Fruit fly (Drosophila melanogaster) whole organism, wandering third instar larva: ENCODE data around the gene CG4594.
A peak's percentile ranks its signal among the peaks of the same experiment; 100 is the strongest.

ENCODE experiments used
- Abd-B ChIP-seq: fragments of >200 bp; optimal IDR thresholded peaks from 2 replicates; lab custom pipeline; 2017; ENCODE audit warnings: missing biosample characterization, missing genetic modification characterization
- CG32264 ChIP-seq: fragments of 200-800 bp; sonication (Bioruptor generic); optimal IDR thresholded peaks from 2 replicates; lab custom pipeline; 2016; ENCODE audit warnings: missing biosample characterization, missing genetic modification characterization
- CG9705 ChIP-seq: fragments of 200-800 bp; sonication (Bioruptor generic); optimal IDR thresholded peaks from 2 replicates; lab custom pipeline; 2018; ENCODE audit warnings: missing biosample characterization, mild to moderate bottlenecking, missing genetic modification characterization
- CrebA ChIP-seq: fragments of 200-800 bp; sonication (Bioruptor generic); optimal IDR thresholded peaks from 2 replicates; lab custom pipeline; 2016; ENCODE audit warnings: missing biosample characterization, mild to moderate bottlenecking, missing genetic modification characterization, borderline replicate concordance
- Dfd ChIP-seq: fragments of >200 bp; optimal IDR thresholded peaks from 2 replicates; lab custom pipeline; 2017; ENCODE audit warnings: missing biosample characterization, missing genetic modification characterization
- Dif ChIP-seq: fragments of 200-275, 200-300 bp; sonication (Bioruptor generic); optimal IDR thresholded peaks from 2 replicates; lab custom pipeline; 2018; ENCODE audit warnings: missing biosample characterization, missing genetic modification characterization; ENCODE audit not compliant: partially characterized antibody
- GATAd ChIP-seq: sonication (Bioruptor generic); optimal IDR thresholded peaks from 2 replicates; lab custom pipeline; 2016; ENCODE audit warnings: missing biosample characterization, missing genetic modification characterization
- HLH106 ChIP-seq: fragments of 200-800 bp; optimal IDR thresholded peaks from 3 replicates; lab custom pipeline; 2019; ENCODE audit warnings: missing biosample characterization, mild to moderate bottlenecking, missing genetic modification characterization, moderate library complexity
- Hnf4 ChIP-seq: fragments of 200-800 bp; sonication (Bioruptor generic); optimal IDR thresholded peaks from 2 replicates; lab custom pipeline; 2016; ENCODE audit warnings: missing biosample characterization, mild to moderate bottlenecking, missing genetic modification characterization
- Hr78 ChIP-seq: fragments of >200 bp; optimal IDR thresholded peaks from 2 replicates; lab custom pipeline; 2017; ENCODE audit warnings: missing biosample characterization, missing genetic modification characterization
- Hr83 ChIP-seq: fragments of 200-300 bp; sonication (Bioruptor generic); optimal IDR thresholded peaks from 2 replicates; lab custom pipeline; 2016; ENCODE audit warnings: missing biosample characterization, mild to moderate bottlenecking, missing genetic modification characterization, moderate library complexity; ENCODE audit not compliant: poor library complexity, severe bottlenecking
- Jra ChIP-seq: sonication (Bioruptor generic); optimal IDR thresholded peaks from 2 replicates; lab custom pipeline; 2016; ENCODE audit warnings: missing biosample characterization, missing genetic modification characterization
- Mio ChIP-seq: sonication (Bioruptor generic); optimal IDR thresholded peaks from 2 replicates; lab custom pipeline; 2016; ENCODE audit warnings: missing biosample characterization, missing genetic modification characterization
- Myc ChIP-seq: fragments of >200 bp; optimal IDR thresholded peaks from 2 replicates; lab custom pipeline; 2017
- N ChIP-seq: fragments of >200 bp; optimal IDR thresholded peaks from 2 replicates; lab custom pipeline; 2018; ENCODE audit warnings: missing biosample characterization, missing external identifiers, missing genetic modification characterization
- OdsH ChIP-seq: fragments of 200-800 bp; sonication (Bioruptor generic); optimal IDR thresholded peaks from 2 replicates; lab custom pipeline; 2016; ENCODE audit warnings: missing biosample characterization, mild to moderate bottlenecking, missing genetic modification characterization
- Rel ChIP-seq, 2 experiments: fragments of 200-800 bp; sonication (Bioruptor generic) in 1 of 2; optimal IDR thresholded peaks; 2 replicates in 1 of 2; 3 replicates in 1 of 2; lab custom pipeline; 2016 to 2019; ENCODE audit warnings: mild to moderate bottlenecking in 2 of 2, missing biosample characterization in 2 of 2, missing genetic modification characterization in 2 of 2, moderate library complexity in 1 of 2
- Sp1 ChIP-seq: fragments of 200-800 bp; sonication (Bioruptor generic); optimal IDR thresholded peaks from 3 replicates; lab custom pipeline; 2019; ENCODE audit warnings: missing biosample characterization, mild to moderate bottlenecking, missing genetic modification characterization, moderate library complexity
- Vsx2 ChIP-seq: fragments of 200-300, 225-300 bp; sonication (Bioruptor generic); optimal IDR thresholded peaks from 2 replicates; lab custom pipeline; 2018; ENCODE audit warnings: missing biosample characterization, missing genetic modification characterization; ENCODE audit not compliant: partially characterized antibody
- br ChIP-seq: fragments of 200-800 bp; sonication (Bioruptor generic); optimal IDR thresholded peaks from 2 replicates; lab custom pipeline; 2016; ENCODE audit warnings: missing biosample characterization, missing genetic modification characterization
- brk ChIP-seq: fragments of 200-800 bp; sonication (Bioruptor generic); optimal IDR thresholded peaks from 2 replicates; lab custom pipeline; 2016; ENCODE audit warnings: missing biosample characterization, mild to moderate bottlenecking, missing genetic modification characterization
- dl ChIP-seq, 2 experiments: fragments of 175-275, 200-275 bp in 1 of 2; fragments of 200-275 bp in 1 of 2; sonication (Bioruptor generic); optimal IDR thresholded peaks; lab custom pipeline; 2018; ENCODE audit warnings: mild to moderate bottlenecking in 2 of 2, missing biosample characterization in 2 of 2, missing genetic modification characterization in 2 of 2, moderate library complexity in 2 of 2; ENCODE audit not compliant: partially characterized antibody in 2 of 2, insufficient read depth in 1 of 2
- dmrt93B ChIP-seq: fragments of 200-800 bp; sonication (Bioruptor generic); optimal IDR thresholded peaks from 2 replicates; lab custom pipeline; 2018; ENCODE audit warnings: missing biosample characterization, mild to moderate bottlenecking, missing genetic modification characterization
- dsf ChIP-seq: sonication (Bioruptor generic); optimal IDR thresholded peaks from 2 replicates; lab custom pipeline; 2016; ENCODE audit warnings: missing biosample characterization, missing genetic modification characterization, borderline replicate concordance
- ey ChIP-seq: fragments of 200-800 bp; sonication (Bioruptor generic); optimal IDR thresholded peaks from 2 replicates; lab custom pipeline; 2016; ENCODE audit warnings: missing biosample characterization, missing genetic modification characterization
- foxo ChIP-seq, 2 experiments: fragments of 200-800 bp; sonication (Bioruptor generic); optimal IDR thresholded peaks; 2 replicates in 1 of 2; 3 replicates in 1 of 2; lab custom pipeline; 2016 to 2017; ENCODE audit warnings: missing biosample characterization in 2 of 2, missing genetic modification characterization in 2 of 2
- fru ChIP-seq: fragments of 200-800 bp; sonication (Bioruptor generic); optimal IDR thresholded peaks from 3 replicates; lab custom pipeline; 2016; ENCODE audit warnings: missing biosample characterization, mild to moderate bottlenecking, missing genetic modification characterization
- h ChIP-seq: fragments of 200-800 bp; sonication (Bioruptor generic); optimal IDR thresholded peaks from 3 replicates; lab custom pipeline; 2016; ENCODE audit warnings: missing biosample characterization, mild to moderate bottlenecking, missing genetic modification characterization
- jim ChIP-seq: fragments of 175-275, 200-325 bp; sonication (Bioruptor generic); optimal IDR thresholded peaks from 2 replicates; lab custom pipeline; 2016; ENCODE audit warnings: missing biosample characterization, mild to moderate bottlenecking, missing genetic modification characterization
- lola ChIP-seq: fragments of >200 bp; optimal IDR thresholded peaks from 2 replicates; lab custom pipeline; 2017; ENCODE audit warnings: missing biosample characterization, missing genetic modification characterization
- pan ChIP-seq: fragments of >200 bp; optimal IDR thresholded peaks from 2 replicates; lab custom pipeline; 2017
- psq ChIP-seq: fragments of 200-800 bp; sonication (Bioruptor generic); optimal IDR thresholded peaks from 3 replicates; lab custom pipeline; 2017; ENCODE audit warnings: missing biosample characterization, mild to moderate bottlenecking, missing genetic modification characterization, moderate library complexity
- rgr ChIP-seq: fragments of 200-800 bp; sonication (Bioruptor generic); optimal IDR thresholded peaks from 3 replicates; lab custom pipeline; 2016; ENCODE audit warnings: missing biosample characterization, mild to moderate bottlenecking, missing genetic modification characterization
- sage ChIP-seq: fragments of 200-800 bp; sonication (Bioruptor generic); optimal IDR thresholded peaks from 2 replicates; lab custom pipeline; 2016; ENCODE audit warnings: missing biosample characterization, mild to moderate bottlenecking, missing genetic modification characterization
- sv ChIP-seq: fragments of 200-800 bp; sonication (Bioruptor generic); optimal IDR thresholded peaks from 3 replicates; lab custom pipeline; 2016; ENCODE audit warnings: missing biosample characterization, missing genetic modification characterization
- tai ChIP-seq: sonication (Bioruptor generic); optimal IDR thresholded peaks from 2 replicates; lab custom pipeline; 2016; ENCODE audit warnings: missing biosample characterization, missing genetic modification characterization
- usp ChIP-seq: fragments of >200 bp; optimal IDR thresholded peaks from 2 replicates; lab custom pipeline; 2017; ENCODE audit warnings: missing biosample characterization, missing genetic modification characterization
- woc ChIP-seq: sonication (Bioruptor generic); optimal IDR thresholded peaks from 2 replicates; lab custom pipeline; 2016; ENCODE audit warnings: missing biosample characterization, mild to moderate bottlenecking, missing genetic modification characterization

Gene CG4594

DNA sequence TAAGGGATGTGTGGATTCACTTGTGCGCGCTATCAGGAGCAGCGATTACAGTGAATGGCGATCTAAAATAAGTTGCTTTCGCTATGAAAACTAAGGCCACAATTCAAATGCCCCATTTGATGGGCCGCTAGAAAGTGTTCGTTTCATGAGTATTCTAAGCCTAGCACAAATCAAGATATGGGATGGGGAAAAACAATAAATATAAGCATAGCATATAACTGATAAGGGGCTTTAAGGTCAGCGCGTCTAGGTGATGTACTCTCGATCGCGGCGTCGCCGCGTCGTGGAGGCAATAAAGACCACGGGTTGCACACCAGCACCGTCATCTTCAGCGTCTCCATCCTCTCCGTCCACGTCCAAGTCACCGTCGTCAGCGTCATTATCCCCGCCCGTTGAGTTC is 40.8 kb downstream of the CG4594 start:
- no peak for TF ChIP-seq Rel (GFP tag; optimal IDR thresholded peaks at IDR 0.05; lab: Kevin White, UChicago)
- TF ChIP-seq Rel (tag; optimal IDR thresholded peaks at IDR 0.05; lab: Kevin White, UChicago) = peak; percentile 82
- TF ChIP-seq dsf (GFP tag; lab: Kevin White, UChicago) = no peak
- no peak for TF ChIP-seq N (GFP tag; lab: Kevin White, UChicago)
- TF ChIP-seq CG9705 (GFP tag; lab: Kevin White, UChicago) = no peak
- no peak for TF ChIP-seq Abd-B (GFP tag; lab: Kevin White, UChicago)
- TF ChIP-seq psq (GFP tag; lab: Kevin White, UChicago) = no peak
- TF ChIP-seq CrebA (GFP tag; lab: Kevin White, UChicago) = no peak
- no peak for TF ChIP-seq ey (GFP tag; lab: Kevin White, UChicago)

DNA sequence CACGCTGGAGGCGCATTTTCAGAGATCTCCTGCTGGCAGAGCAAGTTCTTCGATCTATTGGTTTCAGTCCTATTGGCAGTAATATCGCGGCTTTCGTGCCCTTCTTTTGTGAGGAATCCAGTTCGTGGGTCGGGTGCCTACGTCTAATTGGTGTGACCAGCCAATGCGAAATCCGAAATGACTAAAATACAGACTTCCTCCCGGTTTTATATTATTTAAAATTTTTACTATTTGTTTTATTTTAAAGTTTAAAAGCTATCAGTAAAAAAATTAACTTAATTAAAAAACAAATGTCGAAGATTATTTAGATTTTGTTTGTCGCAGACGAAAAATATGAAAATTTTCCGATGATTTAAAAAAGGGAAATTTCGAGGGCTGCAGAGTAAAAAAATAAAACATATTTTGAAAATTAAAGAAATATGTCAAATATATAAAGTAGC is 43.7 kb downstream of the CG4594 start, which contains the start of gene CG5850:
CG5850 (minus strand) TSS at position 347 of the 440 bp plus-strand sequence.
- peak; percentile 42 for TF ChIP-seq Sp1 (GFP tag; lab: Kevin White, UChicago)
- no peak for TF ChIP-seq brk (GFP tag; lab: Kevin White, UChicago)
- TF ChIP-seq rgr (GFP tag; lab: Kevin White, UChicago) = peak; percentile 61
- no peak for TF ChIP-seq Myc (lab: Kevin White, UChicago)
- peak; percentile 24 for TF ChIP-seq HLH106 (tag; lab: Kevin White, UChicago)
- peak in 1 of 2 experiments; percentile 14 for TF ChIP-seq foxo (GFP tag; optimal IDR thresholded peaks at IDR 0.05; lab: Kevin White, UChicago)

DNA sequence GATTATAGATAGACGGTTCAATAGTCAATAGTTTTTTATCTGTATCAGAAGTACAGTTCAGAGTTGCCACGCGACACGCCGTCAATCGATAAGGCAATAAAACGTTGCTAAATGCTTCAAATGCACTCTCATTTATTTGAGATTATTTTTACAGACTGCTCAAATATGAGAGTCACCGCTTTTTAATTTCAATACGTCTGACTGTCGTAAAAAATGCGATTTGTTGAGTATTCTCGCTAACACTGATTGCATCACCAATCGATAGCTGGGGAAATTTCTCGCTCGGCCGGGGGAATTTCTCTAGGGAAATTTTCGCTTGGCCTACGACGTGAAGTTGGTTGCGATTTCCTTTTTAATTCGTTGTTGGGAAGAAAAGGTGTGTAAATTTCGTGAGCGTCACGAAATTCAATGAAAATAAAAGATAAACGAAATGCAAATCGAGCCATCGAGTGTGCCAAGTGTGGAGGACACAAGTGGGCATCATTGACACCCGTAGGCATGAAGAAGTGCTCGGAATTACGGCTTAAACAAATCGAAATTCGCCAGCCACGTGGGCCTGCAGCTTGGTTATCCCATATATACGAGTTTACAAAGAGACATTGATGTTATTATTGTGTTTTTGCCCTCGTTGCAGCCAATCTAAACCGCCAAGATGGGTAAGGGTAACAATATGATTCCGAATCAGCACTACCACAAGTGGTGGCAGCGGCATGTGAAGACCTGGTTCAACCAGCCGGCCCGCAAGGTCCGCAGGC is 47.2 kb downstream of the CG4594 start, which contains the start of the genes Dref and RpL13:
Dref (minus strand) TSS at position 247 of the 755 bp plus-strand sequence.
RpL13 (plus strand) TSS at position 331 of the 755 bp plus-strand sequence.
- no peak for TF ChIP-seq tai (GFP tag; lab: Kevin White, UChicago)
- TF ChIP-seq brk (GFP tag; lab: Kevin White, UChicago) = no peak
- TF ChIP-seq Sp1 (GFP tag; lab: Kevin White, UChicago) = peak; percentile 93
- peak; percentile 57 for TF ChIP-seq CG32264
- TF ChIP-seq dsf (GFP tag; lab: Kevin White, UChicago) = peak; percentile 53
- no peak for TF ChIP-seq Vsx2 (GFP tag; lab: Kevin White, UChicago)
- TF ChIP-seq HLH106 (tag; lab: Kevin White, UChicago) = peak; percentile 81
- TF ChIP-seq Dif (GFP tag; lab: Kevin White, UChicago) = no peak
- peak; percentile 53 for TF ChIP-seq woc (GFP tag; lab: Kevin White, UChicago)
- TF ChIP-seq fru (GFP tag; lab: Kevin White, UChicago) = peak; percentile 83
- TF ChIP-seq dmrt93B = peak; percentile 86
- peak; percentile 74 for TF ChIP-seq ey (GFP tag; lab: Kevin White, UChicago)
- TF ChIP-seq h (GFP tag; lab: Kevin White, UChicago) = peak; percentile 90
- no peak for TF ChIP-seq Hr78 (GFP tag; lab: Kevin White, UChicago)
- peak; percentile 67 to 73 for TF ChIP-seq foxo (GFP tag; optimal IDR thresholded peaks at IDR 0.05; lab: Kevin White, UChicago)
- peak; percentile 94 for TF ChIP-seq Hr83 (GFP tag; lab: Kevin White, UChicago)
- no peak for TF ChIP-seq Dfd
- TF ChIP-seq Hnf4 (GFP tag; lab: Kevin White, UChicago) = peak; percentile 84
- TF ChIP-seq CrebA (GFP tag; lab: Kevin White, UChicago) = no peak
- no peak for TF ChIP-seq dl (GFP tag; optimal IDR thresholded peaks at IDR 0.05; lab: Kevin White, UChicago; ENCODE audit: insufficient read depth in 1 of 2, partially characterized antibody in 2 of 2)
- TF ChIP-seq psq (GFP tag; lab: Kevin White, UChicago) = peak; percentile 60
- peak; percentile 88 for TF ChIP-seq OdsH (GFP tag; lab: Kevin White, UChicago)
- TF ChIP-seq jim (GFP tag; lab: Kevin White, UChicago) = no peak
- peak; percentile 71 for TF ChIP-seq Jra
- peak; percentile 77 for TF ChIP-seq Myc (lab: Kevin White, UChicago)
- TF ChIP-seq Rel (GFP tag; optimal IDR thresholded peaks at IDR 0.05; lab: Kevin White, UChicago) = no peak
- peak; percentile 80 for TF ChIP-seq Rel (tag; optimal IDR thresholded peaks at IDR 0.05; lab: Kevin White, UChicago)
- TF ChIP-seq sage (GFP tag; lab: Kevin White, UChicago) = no peak
- TF ChIP-seq lola (GFP tag; lab: Kevin White, UChicago) = no peak
- no peak for TF ChIP-seq N (GFP tag; lab: Kevin White, UChicago)
- peak; percentile 88 for TF ChIP-seq rgr (GFP tag; lab: Kevin White, UChicago)
- TF ChIP-seq CG9705 (GFP tag; lab: Kevin White, UChicago) = peak; percentile 88
- peak; percentile 65 for TF ChIP-seq sv (GFP tag; lab: Kevin White, UChicago)
- peak; percentile 43 for TF ChIP-seq Mio
- no peak for TF ChIP-seq pan (lab: Kevin White, UChicago)
- no peak for TF ChIP-seq GATAd
- no peak for TF ChIP-seq usp (GFP tag; lab: Kevin White, UChicago)
- no peak for TF ChIP-seq Abd-B (GFP tag; lab: Kevin White, UChicago)
- TF ChIP-seq br = peak; percentile 88
